Fruit fly (Drosophila melanogaster) whole organism, embryonic: ENCODE data around the gene CG15208.

Source experiments
- Asciz ChIP-seq: fragments of 200-800 bp; sonication (Bioruptor generic); optimal IDR thresholded peaks from 2 replicates; lab custom pipeline; 2017; ENCODE audit warnings: missing biosample characterization, mild to moderate bottlenecking, missing genetic modification characterization, missing genetic modification reagents
- CG10366 ChIP-seq: fragments of 200-800 bp; sonication (Bioruptor generic); IDR thresholded peaks from 2 replicates; pipeline ENCODE4 v1.3.6; 2022; ENCODE audit warnings: missing biosample characterization, missing genetic modification characterization
- CG10654 ChIP-seq: fragments of 200-800 bp; sonication (Bioruptor generic); optimal IDR thresholded peaks from 2 replicates; lab custom pipeline; 2016; ENCODE audit warnings: missing biosample characterization, missing genetic modification characterization
- CG11093 ChIP-seq: fragments of 200-800 bp; sonication (Bioruptor generic); IDR thresholded peaks from 3 replicates; pipeline ENCODE4 v1.3.6; 2022; ENCODE audit warnings: missing biosample characterization, missing genetic modification characterization
- CG11695 ChIP-seq: fragments of 200-800 bp; sonication (Bioruptor generic); IDR thresholded peaks from 3 replicates; pipeline ENCODE4 v1.3.6; 2022; ENCODE audit warnings: missing biosample characterization, missing genetic modification characterization
- CG11696 ChIP-seq: fragments of 200-800 bp; sonication (Bioruptor generic); IDR thresholded peaks from 2 replicates; pipeline ENCODE4 v1.3.6; 2022; ENCODE audit warnings: missing biosample characterization, missing genetic modification characterization
- CG12071 ChIP-seq: fragments of 200-800 bp; sonication (Bioruptor generic); optimal IDR thresholded peaks from 3 replicates; lab custom pipeline; 2018; ENCODE audit warnings: missing biosample characterization, mild to moderate bottlenecking, missing genetic modification characterization
- CG12155 ChIP-seq: fragments of 200-800 bp; sonication (Bioruptor generic); optimal IDR thresholded peaks from 3 replicates; lab custom pipeline; 2016; ENCODE audit warnings: missing biosample characterization, missing genetic modification characterization
- CG13123 ChIP-seq: fragments of 200-800 bp; sonication (Bioruptor generic); optimal IDR thresholded peaks from 2 replicates; lab custom pipeline; 2016; ENCODE audit warnings: missing biosample characterization, missing genetic modification characterization
- CG14710 ChIP-seq: fragments of 200-800 bp; sonication (Bioruptor generic); optimal IDR thresholded peaks from 3 replicates; lab custom pipeline; 2019; ENCODE audit warnings: missing biosample characterization, mild to moderate bottlenecking, missing genetic modification characterization, moderate library complexity
- CG14965 ChIP-seq: fragments of 200-800 bp; sonication (Bioruptor generic); optimal IDR thresholded peaks from 2 replicates; lab custom pipeline; 2016; ENCODE audit warnings: missing biosample characterization, missing genetic modification characterization, borderline replicate concordance
- CG16779 ChIP-seq: fragments of 200-800 bp; sonication (Bioruptor generic); IDR thresholded peaks from 2 replicates; pipeline ENCODE4 v1.3.6; 2022; ENCODE audit warnings: missing biosample characterization, missing genetic modification characterization
- CG17361 ChIP-seq: fragments of 200-800 bp; sonication (Bioruptor generic); IDR thresholded peaks from 3 replicates; pipeline ENCODE4 v1.3.6; 2022; ENCODE audit warnings: missing biosample characterization, missing genetic modification characterization
- CG3163 ChIP-seq: fragments of 200-800 bp; sonication (Bioruptor generic); optimal IDR thresholded peaks from 3 replicates; lab custom pipeline; 2016; ENCODE audit warnings: missing biosample characterization, missing genetic modification characterization
- CG3281 ChIP-seq: fragments of 200-800 bp; sonication (Bioruptor generic); optimal IDR thresholded peaks from 3 replicates; lab custom pipeline; 2017; ENCODE audit warnings: missing biosample characterization, mild to moderate bottlenecking, missing genetic modification characterization
- CG33557 ChIP-seq: fragments of 200-800 bp; sonication (Bioruptor generic); optimal IDR thresholded peaks from 2 replicates; lab custom pipeline; 2019; ENCODE audit warnings: missing biosample characterization, mild to moderate bottlenecking, missing genetic modification characterization, moderate library complexity
- CG3726 ChIP-seq: fragments of 200-800 bp; sonication (Bioruptor generic); IDR thresholded peaks from 3 replicates; pipeline ENCODE4, ENCODE4 v1.3.6; 2022; ENCODE audit warnings: missing biosample characterization, missing genetic modification characterization
- CG3847 ChIP-seq: fragments of 200-800 bp; sonication (Bioruptor generic); IDR thresholded peaks from 2 replicates; pipeline ENCODE4 v1.3.6; 2022; ENCODE audit warnings: missing biosample characterization, missing genetic modification characterization
- CG4360 ChIP-seq: fragments of 200-800 bp; sonication (Bioruptor generic); IDR thresholded peaks from 2 replicates; pipeline ENCODE4 v1.3.6; 2022; ENCODE audit warnings: missing biosample characterization, missing genetic modification characterization
- CG8281 ChIP-seq: fragments of 200-800 bp; sonication (Bioruptor generic); optimal IDR thresholded peaks from 2 replicates; lab custom pipeline; 2018; ENCODE audit warnings: missing biosample characterization, mild to moderate bottlenecking, missing genetic modification characterization, moderate library complexity
- CG8765 ChIP-seq: fragments of 200-800 bp; sonication (Bioruptor generic); IDR thresholded peaks from 2 replicates; pipeline ENCODE4 v1.3.6; 2022; ENCODE audit warnings: missing biosample characterization, missing genetic modification characterization
- CG9727 ChIP-seq: fragments of 200-800 bp; sonication (Bioruptor generic); optimal IDR thresholded peaks from 3 replicates; lab custom pipeline; 2017; ENCODE audit warnings: missing biosample characterization, mild to moderate bottlenecking, missing genetic modification characterization
- CoRest ChIP-seq: fragments of 200-800 bp; sonication (Bioruptor generic); optimal IDR thresholded peaks from 3 replicates; lab custom pipeline; 2018; ENCODE audit warnings: missing biosample characterization, mild to moderate bottlenecking, missing genetic modification characterization, moderate library complexity
- Doc2 ChIP-seq: fragments of 200-800 bp; sonication (Bioruptor generic); IDR thresholded peaks from 2 replicates; pipeline ENCODE4 v1.3.6; 2022; ENCODE audit warnings: missing biosample characterization, missing genetic modification characterization
- Fer2 ChIP-seq: fragments of 200-800 bp; sonication (Bioruptor generic); optimal IDR thresholded peaks from 2 replicates; lab custom pipeline; 2018; ENCODE audit warnings: missing biosample characterization, mild to moderate bottlenecking, missing genetic modification characterization, moderate library complexity
- H2.0 ChIP-seq: fragments of 200-800 bp; sonication (Bioruptor generic); IDR thresholded peaks from 2 replicates; pipeline ENCODE4 v1.3.6; 2022; ENCODE audit warnings: missing biosample characterization, missing genetic modification characterization
- HLHmδ ChIP-seq: fragments of 200-800 bp; sonication (Bioruptor generic); optimal IDR thresholded peaks from 2 replicates; lab custom pipeline; 2018; ENCODE audit warnings: missing biosample characterization, mild to moderate bottlenecking, missing genetic modification characterization, moderate library complexity
- HmgD ChIP-seq: fragments of 200-800 bp; sonication (Bioruptor generic); optimal IDR thresholded peaks from 3 replicates; lab custom pipeline; 2016; ENCODE audit warnings: missing biosample characterization, missing genetic modification characterization
- Hr39 ChIP-seq: fragments of >200 bp; optimal IDR thresholded peaks from 2 replicates; lab custom pipeline; 2017
- Hr51 ChIP-seq, 2 experiments: fragments of 200-800 bp; sonication (Bioruptor generic); optimal IDR thresholded peaks; 2 replicates in 1 of 2; 3 replicates in 1 of 2; lab custom pipeline; 2016 to 2018; ENCODE audit warnings: missing biosample characterization in 2 of 2, missing genetic modification characterization in 2 of 2, mild to moderate bottlenecking in 1 of 2, moderate library complexity in 1 of 2
- Hsf ChIP-seq: fragments of 200-800 bp; sonication (Bioruptor generic); optimal IDR thresholded peaks from 3 replicates; lab custom pipeline; 2016; ENCODE audit warnings: missing biosample characterization, missing genetic modification characterization
- Jarid2 ChIP-seq: fragments of 200-800 bp; sonication (Bioruptor generic); optimal IDR thresholded peaks from 3 replicates; lab custom pipeline; 2017; ENCODE audit warnings: mild to moderate bottlenecking, missing biosample characterization, missing genetic modification reagents, missing genetic modification characterization
- Nf-YA ChIP-seq: fragments of 200-800 bp; sonication (Bioruptor generic); IDR thresholded peaks from 2 replicates; pipeline ENCODE4 v1.3.6; 2022; ENCODE audit warnings: missing biosample characterization, missing genetic modification characterization
- Opbp ChIP-seq: fragments of 200-800 bp; sonication (Bioruptor generic); IDR thresholded peaks from 3 replicates; pipeline ENCODE4 v1.3.6; 2022; ENCODE audit warnings: missing biosample characterization, missing genetic modification characterization; ENCODE audit not compliant: partially characterized antibody
- Ssrp ChIP-seq: fragments of 200-800 bp; sonication (Bioruptor generic); optimal IDR thresholded peaks from 2 replicates; lab custom pipeline; 2018; ENCODE audit warnings: missing biosample characterization, mild to moderate bottlenecking, missing genetic modification characterization, moderate library complexity
- Stat92E ChIP-seq, 3 experiments: fragments of >200 bp in 2 of 3; fragments of 200-800 bp in 1 of 3; sonication (Bioruptor generic) in 1 of 3; optimal IDR thresholded peaks; 2 replicates each; lab custom pipeline; 2017 to 2019; ENCODE audit warnings: missing biosample characterization in 3 of 3, missing genetic modification characterization in 3 of 3, mild to moderate bottlenecking in 1 of 3, moderate library complexity in 1 of 3
- Trl ChIP-seq, 3 experiments: fragments of >200 bp in 2 of 3; fragments of 200-800 bp in 1 of 3; sonication (Bioruptor generic) in 1 of 3; optimal IDR thresholded peaks; 2 replicates in 1 of 3; 3 replicates in 2 of 3; lab custom pipeline; 2016 to 2017; ENCODE audit warnings: missing biosample characterization in 1 of 3, missing genetic modification characterization in 1 of 3
- aop ChIP-seq: fragments of 200-800 bp; sonication (Bioruptor generic); IDR thresholded peaks from 2 replicates; pipeline ENCODE4 v1.3.6; 2022; ENCODE audit warnings: missing biosample characterization, missing genetic modification characterization
- btn ChIP-seq: fragments of 200-800 bp; sonication (Bioruptor generic); optimal IDR thresholded peaks from 2 replicates; lab custom pipeline; 2016; ENCODE audit warnings: missing biosample characterization, missing genetic modification characterization
- disco-r ChIP-seq: fragments of 200-800 bp; sonication (Bioruptor generic); optimal IDR thresholded peaks from 2 replicates; lab custom pipeline; 2016; ENCODE audit warnings: missing biosample characterization, missing genetic modification characterization
- dmrt11E ChIP-seq: fragments of 200-800 bp; sonication (Bioruptor generic); optimal IDR thresholded peaks from 3 replicates; lab custom pipeline; 2018; ENCODE audit warnings: missing biosample characterization, mild to moderate bottlenecking, missing genetic modification characterization, moderate library complexity
- fru ChIP-seq: fragments of >200 bp; optimal IDR thresholded peaks from 2 replicates; lab custom pipeline; 2017
- gsb ChIP-seq: fragments of 200-800 bp; sonication (Bioruptor generic); IDR thresholded peaks from 2 replicates; pipeline ENCODE4 v1.3.6; 2022; ENCODE audit warnings: missing biosample characterization, missing genetic modification characterization
- hb ChIP-seq: fragments of 200-800 bp; sonication (Bioruptor generic); IDR thresholded peaks from 3 replicates; pipeline ENCODE4 v1.3.6; 2022; ENCODE audit warnings: missing biosample characterization, missing genetic modification characterization; ENCODE audit not compliant: partially characterized antibody
- inv ChIP-seq: fragments of 200-800 bp; sonication (Bioruptor generic); IDR thresholded peaks from 2 replicates; pipeline ENCODE4 v1.3.6; 2022; ENCODE audit warnings: missing biosample characterization, missing genetic modification characterization; ENCODE audit not compliant: partially characterized antibody
- jigr1 ChIP-seq: fragments of 200-800 bp; sonication (Bioruptor generic); IDR thresholded peaks from 3 replicates; pipeline ENCODE4 v1.3.6; 2022; ENCODE audit warnings: missing biosample characterization, missing genetic modification characterization
- kay ChIP-seq: fragments of 200-800 bp; sonication (Bioruptor generic); optimal IDR thresholded peaks from 2 replicates; lab custom pipeline; 2016; ENCODE audit warnings: missing biosample characterization, missing genetic modification characterization
- knrl ChIP-seq: fragments of 200-800 bp; sonication (Bioruptor generic); IDR thresholded peaks from 3 replicates; pipeline ENCODE4 v1.3.6; 2022; ENCODE audit warnings: missing biosample characterization, missing genetic modification characterization; ENCODE audit not compliant: partially characterized antibody
- lmd ChIP-seq: fragments of 200-800 bp; sonication (Bioruptor generic); IDR thresholded peaks from 2 replicates; pipeline ENCODE4 v1.3.6; 2022; ENCODE audit warnings: missing biosample characterization, missing genetic modification characterization
- sim ChIP-seq: fragments of 200-800 bp; sonication (Bioruptor generic); IDR thresholded peaks from 2 replicates; pipeline ENCODE4 v1.3.6; 2022; ENCODE audit warnings: missing biosample characterization, missing genetic modification characterization
- sug ChIP-seq: fragments of 200-800 bp; optimal IDR thresholded peaks from 2 replicates; lab custom pipeline; 2019; ENCODE audit warnings: missing biosample characterization, mild to moderate bottlenecking, missing genetic modification characterization, moderate library complexity

The CG15208 gene

DNA sequence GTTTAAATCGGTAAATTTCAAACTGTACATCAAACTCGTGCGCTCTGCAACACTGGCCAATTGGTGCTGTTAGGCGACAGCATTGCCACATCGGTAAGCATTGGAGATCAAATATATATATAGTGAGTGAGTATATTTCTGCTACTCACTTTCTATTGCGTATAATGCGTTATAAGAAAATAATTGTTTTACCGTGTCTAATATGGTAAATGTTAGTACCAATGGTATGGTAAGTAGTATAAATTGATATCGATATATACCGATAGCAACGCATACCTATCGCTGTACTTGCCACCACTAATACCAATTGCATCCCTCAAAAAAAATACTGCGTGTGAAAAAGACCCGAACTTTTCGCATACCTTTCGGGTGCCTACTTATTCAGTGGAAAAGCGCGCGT is 42.4 kb upstream of the CG15208 start, which contains the start of the genes sofe and CG2186 (continued):
- TF ChIP-seq CG33557 (no peak), Hr51 (GFP tag; optimal IDR thresholded peaks at IDR 0.05; lab: Kevin White, UChicago) (peak; percentile 30 to 55), hb (GFP tag; lab: Robert Waterston, UW) (peak; percentile 76), CG10654 (GFP tag; lab: Kevin White, UChicago) (peak; percentile 46), CG3726 (GFP tag; lab: Robert Waterston, UW) (no peak), sim (GFP tag; lab: Robert Waterston, UW) (no peak), Opbp (GFP tag; lab: Robert Waterston, UW) (peak; percentile 75), CG11093 (GFP tag; lab: Robert Waterston, UW) (no peak), Trl (optimal IDR thresholded peaks at IDR 0.05; lab: Kevin White, UChicago) (no peak), Trl (GFP tag; optimal IDR thresholded peaks at IDR 0.05; lab: Kevin White, UChicago) (peak; percentile 60), Stat92E (GFP tag; optimal IDR thresholded peaks at IDR 0.05; lab: Kevin White, UChicago) (peak in 1 of 3 experiments; percentile 25), CoRest (peak; percentile 67), sug (no peak), Hsf (GFP tag; lab: Kevin White, UChicago) (peak; percentile 56), aop (no peak), HmgD (no peak), H2.0 (GFP tag; lab: Robert Waterston, UW) (0 out of 2 replicates have a peak, but pooled peaks have one; percentile 45), CG3163 (GFP tag; lab: Kevin White, UChicago) (no peak), CG17361 (GFP tag; lab: Robert Waterston, UW) (peak; percentile 55), CG3847 (GFP tag; lab: Robert Waterston, UW) (peak; percentile 77), CG8765 (GFP tag; lab: Robert Waterston, UW) (no peak), CG9727 (GFP tag; lab: Kevin White, UChicago) (peak; percentile 51), disco-r (GFP tag; lab: Kevin White, UChicago) (no peak), CG12155 (GFP tag; lab: Kevin White, UChicago) (peak; percentile 68), Nf-YA (GFP tag; lab: Robert Waterston, UW) (no peak), Asciz (GFP tag; lab: Kevin White, UChicago) (no peak), CG11695 (GFP tag; lab: Robert Waterston, UW) (no peak), gsb (GFP tag; lab: Robert Waterston, UW) (no peak), Doc2 (GFP tag; lab: Robert Waterston, UW) (no peak), inv (GFP tag; lab: Robert Waterston, UW) (peak; percentile 78), CG12071 (GFP tag; lab: Kevin White, UChicago) (no peak), CG14965 (GFP tag; lab: Kevin White, UChicago) (no peak), lmd (GFP tag; lab: Robert Waterston, UW) (peak; percentile 39; the same call in 1 of the 2 replicates), CG4360 (GFP tag; lab: Robert Waterston, UW) (no peak), knrl (GFP tag; lab: Robert Waterston, UW) (peak; percentile 90), fru (no peak), CG16779 (GFP tag; lab: Robert Waterston, UW) (no peak), Ssrp (tag; lab: Kevin White, UChicago) (peak; percentile 34), CG3281 (GFP tag; lab: Kevin White, UChicago) (peak; percentile 16), CG13123 (peak; percentile 46), CG11696 (GFP tag; lab: Robert Waterston, UW) (no peak), jigr1 (GFP tag; lab: Robert Waterston, UW) (no peak), CG10366 (GFP tag; lab: Robert Waterston, UW) (peak; percentile 44; the same call in 1 of the 2 replicates), CG8281 (tag; lab: Kevin White, UChicago) (no peak), CG14710 (tag; lab: Kevin White, UChicago) (peak; percentile 82), kay (GFP tag; lab: Kevin White, UChicago) (no peak), Fer2 (no peak), Jarid2 (GFP tag; lab: Kevin White, UChicago) (no peak), dmrt11E (tag; lab: Kevin White, UChicago) (peak; percentile 52), btn (GFP tag; lab: Kevin White, UChicago) (no peak), HLHmδ (GFP tag; lab: Kevin White, UChicago) (no peak), Hr39 (lab: Kevin White, UChicago) (no peak)
